Fruit fly (Drosophila melanogaster) Kc167 (cell line): ENCODE data around the gene CG4073.

Source experiments
- Myc ChIP-seq: fragments of >200 bp; optimal IDR thresholded peaks from 2 replicates; lab custom pipeline; 2017; ENCODE audit warnings: missing external identifiers
- Sin3A ChIP-seq: fragments of >200 bp; optimal IDR thresholded peaks from 2 replicates; lab custom pipeline; 2018; ENCODE audit warnings: missing external identifiers
- h ChIP-seq: fragments of >200 bp; optimal IDR thresholded peaks from 3 replicates; lab custom pipeline; 2018; ENCODE audit warnings: missing external identifiers
- insv ChIP-seq: fragments of >200 bp; optimal IDR thresholded peaks from 3 replicates; lab custom pipeline; 2018; ENCODE audit warnings: missing external identifiers
- psq ChIP-seq: fragments of >200 bp; optimal IDR thresholded peaks from 2 replicates; lab custom pipeline; 2017; ENCODE audit warnings: missing external identifiers
- ttk ChIP-seq: sonication (Bioruptor generic); optimal IDR thresholded peaks from 2 replicates; lab custom pipeline; 2017; ENCODE audit warnings: missing external identifiers

The CG4073 gene

DNA sequence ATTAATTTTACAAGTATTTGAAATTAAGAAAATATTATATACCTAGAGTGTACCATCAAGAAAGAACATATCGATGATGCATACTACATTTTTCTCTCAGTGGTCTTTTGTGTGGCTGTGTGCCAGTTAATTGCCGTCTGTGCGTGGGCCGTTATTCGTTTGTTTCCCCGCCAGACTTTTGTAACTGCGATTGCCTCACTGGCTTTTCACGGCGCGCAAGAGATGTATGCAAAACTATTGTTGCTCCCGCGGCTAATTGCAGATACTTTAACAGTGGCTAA lies 33.0 kb upstream of the CG4073 start:
- TF ChIP-seq insv (lab: Kevin White, UChicago) = no peak
- no peak for TF ChIP-seq ttk (lab: Kevin White, UChicago)
- no peak for TF ChIP-seq Sin3A (lab: Kevin White, UChicago)
- TF ChIP-seq psq (lab: Kevin White, UChicago) = no peak
- TF ChIP-seq Myc (lab: Kevin White, UChicago) = no peak
- TF ChIP-seq h (lab: Kevin White, UChicago) = no peak

DNA sequence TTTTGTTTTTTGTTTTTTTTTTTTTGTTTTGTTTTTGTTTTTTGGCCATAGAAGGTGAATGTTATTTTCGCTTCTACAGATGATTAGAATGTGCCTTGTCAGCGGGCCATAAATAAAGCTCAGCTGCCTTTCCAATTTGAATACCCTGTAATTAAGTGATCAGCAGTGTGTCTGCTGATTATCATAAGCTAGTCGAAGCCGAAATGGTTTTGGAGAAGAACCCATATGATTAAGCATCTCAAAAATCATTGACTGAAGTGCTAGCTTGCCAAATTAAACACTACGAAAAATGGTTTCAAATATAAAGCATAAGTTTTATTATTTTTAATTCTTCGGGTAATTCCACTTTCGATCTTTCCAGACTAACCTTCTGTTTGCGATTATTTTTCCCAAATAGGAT lies 31.4 kb upstream of the CG4073 start:
- TF ChIP-seq h (lab: Kevin White, UChicago) (no peak), Myc (lab: Kevin White, UChicago) (no peak), Sin3A (lab: Kevin White, UChicago) (no peak), psq (lab: Kevin White, UChicago) (no peak), ttk (lab: Kevin White, UChicago) (no peak), insv (lab: Kevin White, UChicago) (no peak)

DNA sequence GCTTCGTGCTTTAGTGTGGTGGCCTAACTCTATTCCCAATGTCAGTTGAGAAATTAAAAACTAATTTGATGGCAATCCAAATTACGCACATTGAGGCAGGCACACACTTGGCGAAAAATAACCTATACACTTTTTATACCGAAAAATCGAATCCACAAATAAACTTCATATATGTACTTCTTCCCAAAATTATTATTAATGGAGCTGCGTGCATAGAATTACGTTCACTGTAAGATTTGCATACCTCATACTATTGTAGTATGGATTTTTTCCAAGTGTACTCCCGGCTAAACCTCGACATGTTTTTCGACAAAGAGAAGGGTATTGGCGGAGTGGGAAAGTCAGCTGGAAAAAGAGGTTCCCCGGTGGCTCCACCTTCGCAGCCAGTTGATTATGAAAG lies 30.3 kb upstream of the CG4073 start:
- TF ChIP-seq psq (lab: Kevin White, UChicago) (no peak), h (lab: Kevin White, UChicago) (no peak), insv (lab: Kevin White, UChicago) (no peak)

DNA sequence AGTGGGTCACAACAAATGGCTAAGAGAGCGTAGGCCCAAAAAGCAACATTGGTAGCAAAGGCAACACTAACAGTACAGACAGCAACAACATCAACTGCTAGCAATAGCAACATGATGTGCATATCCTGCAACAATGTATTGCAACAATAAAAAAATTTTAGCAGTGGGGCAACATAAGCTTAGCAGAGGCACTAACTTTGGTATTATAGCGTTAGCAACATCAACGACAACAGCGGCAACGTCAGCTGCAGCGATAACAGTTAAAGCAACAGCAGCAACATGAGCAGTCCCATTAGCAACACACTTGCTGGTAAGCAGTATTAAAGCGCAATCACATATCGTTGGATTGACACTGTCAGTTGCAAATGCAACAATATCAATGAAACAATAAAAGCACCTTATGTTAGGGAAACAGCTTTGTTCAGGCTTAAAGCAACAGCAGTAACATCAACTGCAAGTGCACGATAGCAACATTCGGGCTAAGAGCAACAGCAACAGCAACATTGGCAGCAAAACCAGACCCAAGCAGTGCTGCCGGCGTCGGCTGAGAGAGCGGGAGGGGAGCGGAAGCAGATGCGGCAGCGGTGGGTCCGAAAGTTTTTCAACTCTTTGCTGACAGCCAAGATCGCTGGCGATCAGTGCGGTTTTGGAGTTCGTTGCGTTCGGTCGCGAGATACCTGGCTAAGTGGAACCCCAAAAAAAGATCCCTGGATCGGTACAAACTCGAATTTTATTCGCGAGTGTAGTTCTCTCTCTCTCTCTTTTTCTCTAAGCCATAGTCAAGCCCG lies 28.1 kb upstream of the CG4073 start, which contains the start of gene Skel:
TSS of gene Skel (plus strand) at position 637 of the 788 bp plus-strand sequence.
- TF ChIP-seq psq (lab: Kevin White, UChicago) = no peak
- TF ChIP-seq Sin3A (lab: Kevin White, UChicago) = no peak
- no peak for TF ChIP-seq h (lab: Kevin White, UChicago)
- TF ChIP-seq ttk (lab: Kevin White, UChicago) = no peak
- no peak for TF ChIP-seq insv (lab: Kevin White, UChicago)
- no peak for TF ChIP-seq Myc (lab: Kevin White, UChicago)

DNA sequence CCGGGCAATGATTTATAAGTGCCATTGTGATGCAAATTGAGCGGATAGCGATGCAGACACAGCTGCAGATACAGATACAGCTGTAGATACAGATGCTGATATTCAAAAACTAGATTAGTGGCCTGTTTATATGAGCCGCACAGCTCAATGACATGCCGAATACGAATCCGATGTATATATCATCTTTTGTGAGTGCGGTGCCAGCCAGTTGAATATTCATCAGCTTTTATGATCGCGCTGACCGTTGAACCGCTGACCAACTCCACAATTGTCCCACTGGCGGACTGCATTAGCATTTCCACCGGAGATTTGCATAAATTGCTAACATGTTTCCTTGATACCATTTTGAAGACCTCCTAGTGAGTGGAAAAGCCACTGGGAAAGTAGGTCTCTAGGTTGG lies 27.3 kb upstream of the CG4073 start:
- TF ChIP-seq Myc (lab: Kevin White, UChicago) (no peak), insv (lab: Kevin White, UChicago) (no peak), ttk (lab: Kevin White, UChicago) (no peak), h (lab: Kevin White, UChicago) (no peak), Sin3A (lab: Kevin White, UChicago) (no peak), psq (lab: Kevin White, UChicago) (no peak)

DNA sequence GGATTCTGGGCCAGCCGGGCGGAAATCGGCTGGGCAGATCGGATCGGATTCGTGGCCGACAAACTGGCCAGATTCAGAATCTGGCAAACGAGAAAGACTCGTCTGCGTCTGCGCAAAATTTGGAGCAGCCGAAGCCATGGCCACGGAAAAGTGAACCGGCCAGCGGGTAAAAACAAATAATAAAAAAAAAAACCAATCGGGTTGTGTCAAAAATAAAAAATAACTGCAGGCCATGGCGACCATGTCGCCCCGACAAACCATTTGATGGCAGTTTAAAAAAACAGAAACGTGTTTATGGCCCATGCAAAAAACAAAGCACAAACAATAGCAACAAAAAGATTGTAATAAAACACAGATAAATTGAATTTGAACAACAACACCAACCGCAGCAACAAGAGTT lies 26.4 kb upstream of the CG4073 start:
- no peak for TF ChIP-seq Sin3A (lab: Kevin White, UChicago)
- TF ChIP-seq insv (lab: Kevin White, UChicago) = no peak
- TF ChIP-seq ttk (lab: Kevin White, UChicago) = no peak
- TF ChIP-seq psq (lab: Kevin White, UChicago) = no peak
- no peak for TF ChIP-seq Myc (lab: Kevin White, UChicago)

DNA sequence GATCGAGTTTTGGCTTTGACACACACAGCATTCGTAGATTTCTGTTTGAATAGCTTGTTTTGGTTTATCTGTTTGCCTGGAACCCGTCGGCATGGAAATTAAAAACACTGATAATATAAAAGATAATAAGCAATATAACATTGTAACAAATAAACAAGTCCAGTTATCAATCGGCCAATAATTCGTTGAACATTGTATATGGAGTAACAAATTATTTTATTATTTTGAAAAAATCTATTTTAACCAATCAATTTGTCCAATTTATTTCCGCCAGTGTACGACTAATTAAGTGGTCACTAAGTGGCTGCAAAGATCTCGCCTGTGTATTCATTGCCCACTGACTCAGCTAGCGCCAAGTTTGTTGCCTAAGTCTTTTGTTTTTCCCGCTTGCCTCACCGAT lies 25.8 kb upstream of the CG4073 start:
- no peak for TF ChIP-seq h (lab: Kevin White, UChicago)
- no peak for TF ChIP-seq insv (lab: Kevin White, UChicago)
- no peak for TF ChIP-seq psq (lab: Kevin White, UChicago)
- no peak for TF ChIP-seq Sin3A (lab: Kevin White, UChicago)
- no peak for TF ChIP-seq ttk (lab: Kevin White, UChicago)
- TF ChIP-seq Myc (lab: Kevin White, UChicago) = no peak

DNA sequence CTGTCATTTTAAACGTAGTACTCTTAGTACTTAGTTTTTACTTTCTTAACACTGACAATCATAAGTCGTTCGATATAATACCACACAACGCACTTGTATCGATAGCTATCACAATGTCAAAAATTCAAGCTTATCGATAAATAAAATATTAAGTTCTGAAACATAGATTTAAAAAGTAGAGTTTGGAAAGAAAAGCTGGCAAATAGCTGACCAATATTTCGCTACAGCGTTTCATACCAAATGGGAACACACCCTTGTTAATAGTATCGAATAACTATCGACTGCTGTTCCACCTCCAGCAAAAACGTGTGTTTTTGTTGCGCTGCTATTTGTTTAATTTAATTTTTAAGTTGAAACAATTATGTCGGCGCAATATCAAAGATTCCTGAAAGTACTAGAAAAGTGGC lies 18.2 kb upstream of the CG4073 start, which contains the start of the genes pug, CG14683 and CG46459:
TSS of gene pug (plus strand) at position 164 of the 407 bp plus-strand sequence.
TSS of gene CG14683 (plus strand) at position 277 of the 407 bp plus-strand sequence.
TSS of gene CG46459 (plus strand) at position 277 of the 407 bp plus-strand sequence.
- TF ChIP-seq Myc (lab: Kevin White, UChicago) = no peak
- TF ChIP-seq ttk (lab: Kevin White, UChicago) = no peak
- TF ChIP-seq insv (lab: Kevin White, UChicago) = no peak
- TF ChIP-seq psq (lab: Kevin White, UChicago) = no peak
- no peak for TF ChIP-seq Sin3A (lab: Kevin White, UChicago)
- no peak for TF ChIP-seq h (lab: Kevin White, UChicago)

DNA sequence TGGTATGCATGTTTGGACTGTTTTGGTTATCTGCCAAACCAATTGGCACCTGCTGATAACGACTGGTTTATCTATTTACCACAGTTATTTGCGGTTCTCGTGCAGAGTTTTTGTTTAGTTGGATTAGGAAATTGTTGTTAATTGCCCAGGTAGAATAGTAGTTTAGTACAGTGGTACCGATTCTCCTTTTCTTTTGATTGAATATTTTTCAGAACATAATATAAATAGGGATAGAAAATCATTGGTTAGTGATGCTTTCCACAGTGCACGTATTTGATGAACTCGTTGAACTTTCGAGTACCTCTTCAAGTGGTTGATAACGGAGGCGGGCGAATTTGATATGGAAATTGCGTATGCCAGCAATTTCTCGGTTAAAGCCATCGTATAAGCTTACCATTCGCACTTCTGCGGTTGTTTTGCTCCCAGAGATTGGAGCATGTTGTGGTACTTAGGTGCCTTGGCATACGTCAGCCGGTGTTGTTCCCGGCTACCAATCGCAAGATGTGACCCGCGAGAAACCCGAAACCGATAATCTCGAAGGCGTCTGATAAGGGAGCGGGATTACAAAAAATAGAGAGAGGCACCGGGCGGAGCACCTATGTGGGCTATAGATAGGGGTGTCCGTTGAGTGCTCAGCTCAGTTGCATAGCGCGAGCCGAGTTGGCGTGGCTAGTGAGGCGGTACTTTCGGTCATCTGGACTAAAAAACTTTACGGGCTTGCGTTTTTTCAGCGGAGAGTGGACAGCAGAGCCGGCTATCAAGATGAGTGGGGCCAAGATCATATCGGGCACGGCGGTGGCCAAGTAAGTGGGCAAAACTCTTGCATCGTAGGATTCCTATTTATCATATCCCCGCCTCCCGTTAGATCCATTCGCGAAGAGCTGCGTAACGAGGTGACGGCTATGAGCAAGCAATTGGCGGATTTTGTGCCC lies 15.3 kb upstream of the CG4073 start:
- no peak for TF ChIP-seq h (lab: Kevin White, UChicago)
- no peak for TF ChIP-seq ttk (lab: Kevin White, UChicago)
- TF ChIP-seq Myc (lab: Kevin White, UChicago) = no peak
- TF ChIP-seq Sin3A (lab: Kevin White, UChicago) = no peak
- TF ChIP-seq psq (lab: Kevin White, UChicago) = no peak
- no peak for TF ChIP-seq insv (lab: Kevin White, UChicago)

DNA sequence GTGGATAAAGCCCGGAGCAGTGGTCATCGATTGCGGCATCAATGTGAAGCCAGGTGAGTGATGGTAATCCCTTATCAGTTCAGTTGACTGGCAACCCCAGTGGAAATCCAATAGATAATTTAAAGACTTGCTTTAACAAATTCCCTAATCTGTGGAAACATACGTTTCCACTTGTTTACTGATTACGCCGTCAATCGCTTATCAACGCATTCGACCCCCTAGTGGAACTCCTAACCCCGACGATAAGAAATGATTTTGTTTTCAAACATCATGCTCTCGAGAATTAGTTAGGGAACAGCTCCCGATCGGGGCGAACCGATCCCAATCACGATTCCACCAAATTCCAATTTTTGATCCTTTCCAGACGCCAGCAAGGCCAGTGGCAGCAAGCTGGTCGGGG lies 14.0 kb upstream of the CG4073 start:
- TF ChIP-seq Myc (lab: Kevin White, UChicago) (no peak), h (lab: Kevin White, UChicago) (no peak), psq (lab: Kevin White, UChicago) (no peak)

DNA sequence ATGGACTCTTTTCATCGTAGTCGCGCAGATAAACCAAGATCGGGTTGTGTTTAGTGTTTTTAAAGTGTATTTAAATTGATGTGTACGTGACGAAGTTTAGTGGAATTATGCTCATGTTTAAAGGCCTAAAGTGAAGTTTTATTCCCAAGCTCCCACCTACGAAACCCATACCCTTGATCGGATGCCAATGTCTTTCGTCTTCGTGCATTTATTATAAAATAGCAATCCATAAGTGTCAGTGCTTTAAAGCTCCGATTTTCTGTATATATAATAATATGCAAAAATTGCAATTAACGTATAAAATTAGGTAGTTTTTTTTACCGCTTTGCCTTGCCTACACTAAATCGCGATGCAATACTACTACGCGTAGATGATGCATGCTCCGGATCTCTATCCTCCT lies 9.6 kb upstream of the CG4073 start, which contains the start of gene CG31391:
TSS of gene CG31391 (minus strand) at position 101 of the 400 bp plus-strand sequence.
- TF ChIP-seq psq (lab: Kevin White, UChicago) (no peak), Myc (lab: Kevin White, UChicago) (no peak), insv (lab: Kevin White, UChicago) (no peak), ttk (lab: Kevin White, UChicago) (no peak)
